Fruit fly (Drosophila melanogaster): ENCODE measurements around the gene dop.
A peak's percentile ranks its signal among the peaks of the same experiment; 100 is the strongest.

dop gene

DNA sequence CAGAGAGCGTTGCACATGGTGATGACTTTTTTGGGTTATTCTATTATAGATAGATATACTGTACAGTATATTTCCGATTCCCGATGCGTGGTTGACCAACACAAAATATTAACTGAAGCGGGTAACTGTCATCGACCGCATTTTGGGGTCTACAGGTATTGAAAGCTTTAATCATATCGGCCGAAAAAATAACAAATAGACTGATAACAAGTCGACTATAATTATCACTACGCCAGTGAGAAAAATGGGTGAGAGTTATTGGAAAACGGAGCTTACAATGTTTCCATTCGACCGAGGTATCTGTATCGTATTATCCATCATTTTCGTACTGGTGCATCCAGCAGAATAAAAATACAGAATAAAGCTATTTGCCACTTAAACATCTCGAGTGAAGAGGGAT lies 47.5 kb upstream of the dop start (continued):
- TF ChIP-seq usp (GFP tag; optimal IDR thresholded peaks at IDR 0.05): no peak
- TF ChIP-seq CG34376 (GFP tag; optimal IDR thresholded peaks at IDR 0.05): peak; percentile 12
- no peak for TF ChIP-seq CG4854 (GFP tag; optimal IDR thresholded peaks at IDR 0.05)
- TF ChIP-seq tx (GFP tag; optimal IDR thresholded peaks at IDR 0.05): no peak
- TF ChIP-seq CG1024 (GFP tag; IDR thresholded peaks at IDR 0.05): no peak
- no peak for TF ChIP-seq CG3726 (GFP tag; IDR thresholded peaks at IDR 0.05)
- TF ChIP-seq Med (GFP tag): peak; percentile 29
- no peak for TF ChIP-seq sisA (GFP tag; IDR thresholded peaks at IDR 0.05)
- no peak for TF ChIP-seq NfI (GFP tag; optimal IDR thresholded peaks at IDR 0.05)
- no peak for TF ChIP-seq rib (GFP tag; IDR thresholded peaks at IDR 0.05)
- TF ChIP-seq CG15601 (tag; optimal IDR thresholded peaks at IDR 0.05): peak; percentile 32
- TF ChIP-seq CG8290 (GFP tag; optimal IDR thresholded peaks at IDR 0.05): no peak
- peak in 1 of 2 experiments; percentile 17 for TF ChIP-seq CG8290 (tag; optimal IDR thresholded peaks at IDR 0.05)
- peak; percentile 4 for TF ChIP-seq lab (GFP tag; optimal IDR thresholded peaks at IDR 0.05)

DNA sequence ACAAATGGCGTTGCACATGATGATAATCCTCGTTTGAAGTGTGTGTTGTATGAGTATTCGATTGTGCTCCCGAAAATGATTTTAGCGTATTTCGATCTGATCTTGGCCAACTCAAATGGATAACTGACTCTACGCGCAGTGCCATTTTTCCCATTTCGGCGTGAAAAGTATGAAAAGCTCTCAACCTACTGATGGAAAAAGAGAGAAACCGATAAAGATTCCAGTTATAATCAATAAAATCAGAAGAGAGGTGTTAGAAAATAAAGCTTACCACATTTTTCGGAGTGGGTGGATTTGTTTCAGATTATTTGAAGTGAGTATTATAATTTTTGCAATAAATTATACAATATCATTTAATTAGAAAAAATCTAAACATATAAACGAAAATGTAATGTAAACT lies 46.3 kb upstream of the dop start, which contains the start of gene mex1:
TSS of gene mex1 (minus strand) at position 101 of the 400 bp plus-strand sequence.
- peak; percentile 30 for TF ChIP-seq cwo (GFP tag; optimal IDR thresholded peaks at IDR 0.05)
- TF ChIP-seq CG18599 (GFP tag; optimal IDR thresholded peaks at IDR 0.05): peak; percentile 9
- peak; percentile 46 for TF ChIP-seq Meics (GFP tag; optimal IDR thresholded peaks at IDR 0.05)
- no peak for TF ChIP-seq CG5953 (GFP tag; IDR thresholded peaks at IDR 0.05)

dm6 chr3L:15519920-15520319 lies 45.9 kb upstream of the dop start:
- peak; percentile 54 for TF ChIP-seq sug (tag; optimal IDR thresholded peaks at IDR 0.05)
- TF ChIP-seq CG10565 (GFP tag; optimal IDR thresholded peaks at IDR 0.05): no peak
- TF ChIP-seq BtbVII (GFP tag; optimal IDR thresholded peaks at IDR 0.05): peak; percentile 22
- TF ChIP-seq CG2678 (tag; optimal IDR thresholded peaks at IDR 0.05): peak; percentile 66
- TF ChIP-seq H15 (GFP tag; IDR thresholded peaks at IDR 0.05): no peak
- peak; percentile 74 for TF ChIP-seq bigmax (GFP tag; optimal IDR thresholded peaks at IDR 0.05)
- TF ChIP-seq dan (GFP tag; IDR thresholded peaks at IDR 0.05): no peak
- TF ChIP-seq CG34376 (GFP tag; optimal IDR thresholded peaks at IDR 0.05): peak; percentile 62
- no peak for TF ChIP-seq HHEX (GFP tag; optimal IDR thresholded peaks at IDR 0.05)
- TF ChIP-seq sens (GFP tag): peak; percentile 57
- peak; percentile 10 for TF ChIP-seq Meics (GFP tag; optimal IDR thresholded peaks at IDR 0.05)
- TF ChIP-seq exex (tag; optimal IDR thresholded peaks at IDR 0.05): peak; percentile 94

- TF ChIP-seq CG4617 (GFP tag; optimal IDR thresholded peaks at IDR 0.05; ENCODE audit: borderline replicate concordance) (no peak), CG12659 (GFP tag; optimal IDR thresholded peaks at IDR 0.05) (no peak), CG11247 (GFP tag; IDR thresholded peaks at IDR 0.05) (no peak), lov (optimal IDR thresholded peaks at IDR 0.05) (no peak), lov (GFP tag; IDR thresholded peaks at IDR 0.05) (no peak), chif (GFP tag; optimal IDR thresholded peaks at IDR 0.05) (no peak), nmo (GFP tag; optimal IDR thresholded peaks at IDR 0.05) (no peak), gfzf (GFP tag; optimal IDR thresholded peaks at IDR 0.05) (no peak), CG17361 (GFP tag; IDR thresholded peaks at IDR 0.05) (no peak), NFAT (GFP tag; IDR thresholded peaks at IDR 0.05) (no peak), CG7839 (tag; optimal IDR thresholded peaks at IDR 0.05) (no peak), mld (GFP tag; IDR thresholded peaks at IDR 0.05; ENCODE audit: partially characterized antibody) (no peak), CG12391 (tag; optimal IDR thresholded peaks at IDR 0.05) (no peak), grau (tag; optimal IDR thresholded peaks at IDR 0.05) (no peak), CG2199 (GFP tag; IDR thresholded peaks at IDR 0.05) (no peak)
Measured at dm6 chr3L:15520320-15520719, 45.5 kb upstream of the dop start, which contains the start of gene yellow-k. yellow-k (plus strand) TSS chr3L:15520620.

All from whole organism, embryonic.